Worm (Caenorhabditis elegans) whole organism, mixed stage, embryonic: ENCODE results near the gene ver-3.

Experiments used
- blmp-1 ChIP-seq: fragments of 150-350 bp; optimal IDR thresholded peaks from 2 replicates; lab custom pipeline; 2014; ENCODE audit warnings: missing biosample characterization, missing genetic modification characterization
- mab-5 ChIP-seq: fragments of 150-350 bp; optimal IDR thresholded peaks from 2 replicates; lab custom pipeline; 2014; ENCODE audit warnings: missing biosample characterization, missing genetic modification characterization
- mep-1 ChIP-seq: fragments of 150-350 bp; optimal IDR thresholded peaks from 2 replicates; lab custom pipeline; 2017; ENCODE audit warnings: missing biosample characterization, missing genetic modification reagents, missing genetic modification characterization, inconsistent platforms
- nhr-237 ChIP-seq: fragments of 150-350 bp; optimal IDR thresholded peaks from 2 replicates; lab custom pipeline; 2014; ENCODE audit warnings: missing biosample characterization, missing genetic modification characterization
- pha-4 ChIP-seq: fragments of 150-350 bp; optimal IDR thresholded peaks from 2 replicates; lab custom pipeline; 2018; ENCODE audit warnings: missing biosample characterization, missing genetic modification reagents, missing genetic modification characterization
- unc-39 ChIP-seq: fragments of 150-350 bp; optimal IDR thresholded peaks from 2 replicates; lab custom pipeline; 2014; ENCODE audit warnings: missing biosample characterization, missing genetic modification characterization
- unc-62 ChIP-seq: fragments of 150-350 bp; optimal IDR thresholded peaks from 2 replicates; lab custom pipeline; 2014; ENCODE audit warnings: missing biosample characterization, missing genetic modification reagents, missing genetic modification characterization
- ztf-11 ChIP-seq: fragments of 150-350 bp; optimal IDR thresholded peaks from 2 replicates; lab custom pipeline; 2014; ENCODE audit warnings: missing biosample characterization, missing genetic modification characterization

- no peak for TF ChIP-seq blmp-1 (tag; lab: Kevin White, UChicago)
- TF ChIP-seq mab-5 (tag; lab: Kevin White, UChicago) = no peak
- TF ChIP-seq mep-1 (tag; lab: Kevin White, UChicago) = no peak
- no peak for TF ChIP-seq ztf-11 (tag; lab: Kevin White, UChicago)
- TF ChIP-seq unc-39 = no peak
- no peak for TF ChIP-seq nhr-237 (tag; lab: Kevin White, UChicago)
- TF ChIP-seq pha-4 (tag; lab: Kevin White, UChicago) = no peak
- TF ChIP-seq unc-62 (GFP tag; lab: Kevin White, UChicago) = no peak
These were observed 18.3 kb downstream of the ver-3 start, which contains the start of gene F58A3.4 for ce11 chrX:11010565-11010964.
